Worm (Caenorhabditis elegans): ENCODE measurements around the gene srd-20.

srd-20 gene

ce11 chrV:6047818-6048217 is 7.6 kb upstream of the srd-20 start, which contains the start of gene pgap-3:
TSS of gene pgap-3 (minus strand) at chrV:6047918.
- TF ChIP-seq dmd-8 (GFP tag; IDR thresholded peaks at IDR 0.05) (no peak), daf-16 (GFP tag; optimal IDR thresholded peaks at IDR 0.05) (no peak), daf-16 (tag; optimal IDR thresholded peaks at IDR 0.05) (peak; percentile 3)

- no peak for TF ChIP-seq daf-16 (GFP tag; optimal IDR thresholded peaks at IDR 0.05)
- peak; percentile 12 for TF ChIP-seq daf-16 (tag; optimal IDR thresholded peaks at IDR 0.05)
- no peak for TF ChIP-seq nhr-48 (tag; optimal IDR thresholded peaks at IDR 0.05)
Observed at ce11 chrV:6051159-6051558, 4.2 kb upstream of the srd-20 start, which contains the start of gene jamp-1. TSS of gene jamp-1 (minus strand) at chrV:6051259.

DNA sequence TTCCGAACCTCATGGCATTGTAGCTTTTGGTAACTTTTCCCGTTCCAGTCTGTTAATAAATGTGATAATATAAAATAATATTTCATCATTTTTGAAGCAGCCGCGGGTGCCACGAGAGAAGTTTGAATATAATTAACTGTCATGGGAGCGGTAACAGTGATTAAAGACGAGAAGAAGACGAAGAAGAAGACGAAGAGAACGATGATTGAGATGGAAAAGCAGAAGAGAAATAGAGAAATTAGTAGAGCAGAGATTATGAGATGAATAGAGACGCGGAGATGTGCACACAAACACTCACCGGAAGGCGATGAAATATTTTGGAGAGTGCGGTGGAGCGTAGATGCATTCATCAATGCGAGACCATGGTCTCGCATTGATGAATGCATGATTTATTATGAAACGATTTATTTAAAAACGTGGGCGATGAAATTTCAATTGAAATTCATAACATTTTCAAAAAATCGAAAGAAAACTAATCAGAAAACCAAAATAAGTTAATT is 2.2 kb upstream of the srd-20 start, which contains the start of gene seip-1:
Gene seip-1 (minus strand): TSS at position 51 of the 500 bp plus-strand sequence.
- TF ChIP-seq ceh-82 (tag; optimal IDR thresholded peaks at IDR 0.05) (no peak), ztf-11 (tag; optimal IDR thresholded peaks at IDR 0.05) (no peak), mxl-2 (GFP tag; conservative IDR thresholded peaks at IDR 0.05) (no peak), ceh-62 (tag; optimal IDR thresholded peaks at IDR 0.05) (no peak), attf-4 (tag; optimal IDR thresholded peaks at IDR 0.05) (no peak), zfp-3 (GFP tag; conservative IDR thresholded peaks at IDR 0.05) (no peak), ces-1 (GFP tag; optimal IDR thresholded peaks at IDR 0.05) (no peak), php-3 (GFP tag; IDR thresholded peaks at IDR 0.05) (no peak), pha-4 (GFP tag; IDR thresholded peaks at IDR 0.05) (no peak; the same call in 1 of the 2 replicates), pha-4 (tag; optimal IDR thresholded peaks at IDR 0.05) (peak; percentile 90), ctbp-1 (GFP tag; IDR thresholded peaks at IDR 0.05) (peak; percentile 71), daf-19 (GFP tag; conservative IDR thresholded peaks at IDR 0.05) (no peak), nhr-10 (tag; optimal IDR thresholded peaks at IDR 0.05) (peak; percentile 11), ceh-28 (tag; optimal IDR thresholded peaks at IDR 0.05) (no peak), mep-1 (tag; optimal IDR thresholded peaks at IDR 0.05) (peak; percentile 94), zip-2 (tag; optimal IDR thresholded peaks at IDR 0.05) (peak; percentile 16), hlh-30 (tag; optimal IDR thresholded peaks at IDR 0.05; ENCODE audit: insufficient read depth) (peak; percentile 82), lir-3 (tag; optimal IDR thresholded peaks at IDR 0.05) (no peak), jun-1 (tag; optimal IDR thresholded peaks at IDR 0.05) (no peak), unc-62 (GFP tag; optimal IDR thresholded peaks at IDR 0.05 in 1 of 2) (peak in 1 of 2 experiments; percentile 98), unc-62 (tag; optimal IDR thresholded peaks at IDR 0.05) (no peak), Y48G9A.11 (GFP tag; IDR thresholded peaks at IDR 0.05) (no peak), ama-1 (optimal IDR thresholded peaks at IDR 0.05) (peak; percentile 5), T20F7.1 (GFP tag; optimal IDR thresholded peaks at IDR 0.05) (peak; percentile 78), nhr-41 (GFP tag; IDR thresholded peaks at IDR 0.05) (no peak), dve-1 (tag; optimal IDR thresholded peaks at IDR 0.05; ENCODE audit: insufficient read depth) (peak; percentile 87), dmd-6 (GFP tag; IDR thresholded peaks at IDR 0.05) (no peak; the same call in 1 of the 2 replicates), nhr-48 (tag; optimal IDR thresholded peaks at IDR 0.05) (peak; percentile 52), mdt-29 (GFP tag; IDR thresholded peaks at IDR 0.05) (no peak), mxl-3 (GFP tag; optimal IDR thresholded peaks at IDR 0.05) (no peak), tag-97 (GFP tag; IDR thresholded peaks at IDR 0.05) (no peak), duxl-1 (tag; optimal IDR thresholded peaks at IDR 0.05; ENCODE audit: poor library complexity) (peak; percentile 32), snpc-1.2 (GFP tag; IDR thresholded peaks at IDR 0.05) (no peak), lim-7 (GFP tag; IDR thresholded peaks at IDR 0.05) (no peak), D1046.2 (GFP tag; IDR thresholded peaks at IDR 0.05) (no peak), mdl-1 (tag; optimal IDR thresholded peaks at IDR 0.05) (peak in 1 of 2 experiments; percentile 73), Y105C5A.15 (GFP tag; IDR thresholded peaks at IDR 0.05) (no peak), skn-1 (tag; optimal IDR thresholded peaks at IDR 0.05) (no peak), lin-38 (GFP tag; IDR thresholded peaks at IDR 0.05) (peak; percentile 96), daf-16 (GFP tag; optimal IDR thresholded peaks at IDR 0.05) (no peak), daf-16 (tag; optimal IDR thresholded peaks at IDR 0.05) (no peak), ZK546.5 (tag; optimal IDR thresholded peaks at IDR 0.05) (no peak), gei-8 (GFP tag; optimal IDR thresholded peaks at IDR 0.05) (no peak), hif-1 (tag; optimal IDR thresholded peaks at IDR 0.05) (peak in 1 of 2 experiments; percentile 66), nhr-237 (tag; optimal IDR thresholded peaks at IDR 0.05) (no peak), F26F4.8 (GFP tag; conservative IDR thresholded peaks at IDR 0.05) (no peak)

Data from whole organism, L4 larva.